Worm (Caenorhabditis elegans): ENCODE measurements around the gene H06I04.6.

ce11 chrIII:3100124-3100523, 36.0 kb upstream of the H06I04.6 start:
- TF ChIP-seq ztf-29 (GFP tag; IDR thresholded peaks at IDR 0.05) (no peak), ztf-23 (GFP tag; IDR thresholded peaks at IDR 0.05) (no peak), flt-1 (GFP tag; IDR thresholded peaks at IDR 0.05) (no peak), klf-2 (GFP tag; conservative IDR thresholded peaks at IDR 0.05) (no peak), T22C8.4 (GFP tag; IDR thresholded peaks at IDR 0.05) (peak; percentile 83), ref-1 (GFP tag; conservative IDR thresholded peaks at IDR 0.05) (no peak), tab-1 (GFP tag; IDR thresholded peaks at IDR 0.05) (no peak)
